ENCODE assay signal across 3 fruit fly cellular contexts in the genomic region with DNA sequence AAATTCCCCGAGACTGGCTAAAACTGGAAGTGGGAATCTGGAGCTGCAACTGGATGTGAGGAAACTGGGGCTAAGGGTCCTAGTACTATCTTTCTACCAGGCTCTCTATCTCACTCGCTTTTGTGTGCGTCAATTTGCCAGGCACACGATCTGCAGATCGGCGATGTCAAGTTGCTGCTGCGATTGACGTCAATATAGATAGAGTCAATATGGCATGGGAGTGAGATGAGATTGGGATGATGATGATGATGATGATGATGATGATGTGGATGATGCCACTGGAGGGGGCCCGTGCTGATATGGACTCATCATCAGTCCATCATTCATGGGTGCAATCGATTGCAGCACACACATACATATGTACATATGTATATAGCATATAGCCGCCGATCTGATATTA.
TF ChIP-seq lines count a peak whose summit lies in the region.

No protein-coding gene starts in this region.

- TF ChIP-seq CTCF in whole organism, embryonic (GFP tag; optimal IDR thresholded peaks at IDR 0.05; lab: Kevin White, UChicago): no peak

TF ChIP-seq in whole organism, embryonic, 481 proteins besides CTCF, POLR2A, EP300 and RAD21:
- TF ChIP-seq CG5953 (GFP tag; IDR thresholded peaks at IDR 0.05; lab: Robert Waterston, UW) (no peak), Bteb2 (GFP tag; optimal IDR thresholded peaks at IDR 0.05; lab: Kevin White, UChicago) (no peak), CG15073 (GFP tag; optimal IDR thresholded peaks at IDR 0.05; lab: Kevin White, UChicago) (no peak), grau (tag; optimal IDR thresholded peaks at IDR 0.05; lab: Kevin White, UChicago) (no peak), Sry-β (GFP tag; optimal IDR thresholded peaks at IDR 0.05; lab: Kevin White, UChicago) (no peak), CG8089 (GFP tag; optimal IDR thresholded peaks at IDR 0.05; lab: Kevin White, UChicago) (no peak), CG4360 (GFP tag; IDR thresholded peaks at IDR 0.05; lab: Robert Waterston, UW) (no peak), Ets65A (GFP tag; lab: Kevin White, UChicago) (peak; percentile 57), CG42726 (GFP tag; IDR thresholded peaks at IDR 0.05; lab: Robert Waterston, UW; ENCODE audit: partially characterized antibody) (no peak), ewg (GFP tag; optimal IDR thresholded peaks at IDR 0.05; lab: Kevin White, UChicago) (no peak), Jarid2 (GFP tag; optimal IDR thresholded peaks at IDR 0.05; lab: Kevin White, UChicago) (peak; percentile 16), CG8281 (tag; optimal IDR thresholded peaks at IDR 0.05; lab: Kevin White, UChicago) (peak; percentile 60), CG1832 (GFP tag; optimal IDR thresholded peaks at IDR 0.05; lab: Kevin White, UChicago) (peak; percentile 2), ham (GFP tag; IDR thresholded peaks at IDR 0.05; lab: Robert Waterston, UW) (no peak), CG3726 (GFP tag; IDR thresholded peaks at IDR 0.05; lab: Robert Waterston, UW) (no peak), hkb (optimal IDR thresholded peaks at IDR 0.05; lab: Kevin White, UChicago) (no peak), hkb (GFP tag; IDR thresholded peaks at IDR 0.05; lab: Robert Waterston, UW) (no peak)

TF ChIP-seq in whole organism, prepupa, 60 proteins besides CTCF, POLR2A, EP300 and RAD21:
- TF ChIP-seq CG6854 (GFP tag; optimal IDR thresholded peaks at IDR 0.05; lab: Kevin White, UChicago) (no peak), CG1621 (tag; optimal IDR thresholded peaks at IDR 0.05; lab: Kevin White, UChicago) (no peak), CG11762 (GFP tag; optimal IDR thresholded peaks at IDR 0.05; lab: Kevin White, UChicago; ENCODE audit: insufficient read depth) (no peak), CG6792 (GFP tag; optimal IDR thresholded peaks at IDR 0.05; lab: Kevin White, UChicago) (no peak), CG8632 (GFP tag; optimal IDR thresholded peaks at IDR 0.05; lab: Kevin White, UChicago) (no peak), CG10669 (GFP tag; optimal IDR thresholded peaks at IDR 0.05; lab: Kevin White, UChicago) (no peak), svp (GFP tag; lab: Kevin White, UChicago) (peak; percentile 97), salr (GFP tag; optimal IDR thresholded peaks at IDR 0.05; lab: Kevin White, UChicago) (no peak)

TF ChIP-seq in whole organism, wandering third instar larva, 38 proteins besides CTCF, POLR2A, EP300 and RAD21:
- TF ChIP-seq CG9705 (GFP tag; optimal IDR thresholded peaks at IDR 0.05; lab: Kevin White, UChicago): no peak
- TF ChIP-seq Dif (GFP tag; optimal IDR thresholded peaks at IDR 0.05; lab: Kevin White, UChicago; ENCODE audit: partially characterized antibody): peak; percentile 15
- TF ChIP-seq dl (GFP tag; optimal IDR thresholded peaks at IDR 0.05; lab: Kevin White, UChicago; ENCODE audit: insufficient read depth in 1 of 2, partially characterized antibody in 2 of 2): peak in 1 of 2 experiments; percentile 5
- peak; percentile 81 for TF ChIP-seq Vsx2 (GFP tag; optimal IDR thresholded peaks at IDR 0.05; lab: Kevin White, UChicago; ENCODE audit: partially characterized antibody)
